Fruit fly (Drosophila melanogaster) whole organism, embryonic: ENCODE results near the gene CG32483.

ENCODE experiments used
- CG11695 ChIP-seq: fragments of 200-800 bp; sonication (Bioruptor generic); IDR thresholded peaks from 3 replicates; pipeline ENCODE4 v1.3.6; 2022; ENCODE audit warnings: missing biosample characterization, missing genetic modification characterization
- CG13894 ChIP-seq: fragments of 200-800 bp; sonication (Bioruptor generic); optimal IDR thresholded peaks from 3 replicates; lab custom pipeline; 2018; ENCODE audit warnings: missing biosample characterization, mild to moderate bottlenecking, missing genetic modification characterization, moderate library complexity
- CG17328 ChIP-seq: fragments of 200-800 bp; sonication (Bioruptor generic); IDR thresholded peaks from 2 replicates; pipeline ENCODE4 v1.3.6; 2022; ENCODE audit warnings: missing biosample characterization, missing genetic modification characterization
- CG4707 ChIP-seq: fragments of 200-800 bp; sonication (Bioruptor generic); optimal IDR thresholded peaks from 2 replicates; lab custom pipeline; 2018; ENCODE audit warnings: missing biosample characterization, mild to moderate bottlenecking, missing genetic modification characterization, moderate library complexity
- Hmx ChIP-seq: fragments of 200-800 bp; sonication (Bioruptor generic); optimal IDR thresholded peaks from 2 replicates; lab custom pipeline; 2016; ENCODE audit warnings: missing biosample characterization, missing genetic modification characterization
- Rx ChIP-seq: fragments of 200-800 bp; sonication (Bioruptor generic); IDR thresholded peaks from 2 replicates; pipeline ENCODE4 v1.3.6; 2022; ENCODE audit warnings: missing biosample characterization, missing genetic modification characterization
- cas ChIP-seq: fragments of 200-800 bp; sonication (Bioruptor generic); IDR thresholded peaks from 2 replicates; pipeline ENCODE4 v1.3.6; 2022; ENCODE audit warnings: missing biosample characterization, missing genetic modification characterization
- stwl ChIP-seq: fragments of 200-800 bp; sonication (Bioruptor generic); optimal IDR thresholded peaks from 3 replicates; lab custom pipeline; 2018; ENCODE audit warnings: missing biosample characterization, mild to moderate bottlenecking, missing genetic modification characterization, moderate library complexity

DNA sequence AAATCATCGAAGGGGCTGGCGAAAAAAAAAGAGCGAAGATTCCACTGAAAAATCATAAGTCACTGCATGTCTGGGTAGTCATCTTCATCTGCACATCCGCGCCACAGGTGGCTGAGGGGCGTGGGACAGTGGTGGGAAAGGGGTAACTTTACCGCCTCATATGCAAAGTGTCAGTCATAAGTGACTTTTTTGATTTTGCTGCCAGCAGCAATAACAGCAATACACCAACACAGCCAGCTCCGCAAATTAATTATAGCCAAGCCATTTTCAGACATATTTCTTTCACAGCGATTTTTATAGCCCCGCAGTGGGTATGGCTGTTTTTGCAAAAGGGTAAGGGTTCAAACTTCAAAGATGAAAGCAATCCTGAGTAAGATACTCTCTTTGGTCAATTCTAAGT is 28.5 kb upstream of the CG32483 start:
- TF ChIP-seq Rx (GFP tag; lab: Robert Waterston, UW) (no peak), Hmx (GFP tag; lab: Kevin White, UChicago) (no peak), CG13894 (tag; lab: Kevin White, UChicago) (no peak), CG17328 (no peak), stwl (tag; lab: Kevin White, UChicago) (no peak), CG11695 (GFP tag; lab: Robert Waterston, UW) (no peak), CG4707 (GFP tag; lab: Kevin White, UChicago) (no peak), cas (GFP tag; lab: Robert Waterston, UW) (no peak)
